Fruit fly (Drosophila melanogaster) whole organism, wandering third instar larva: ENCODE measurements around the gene RabX4.

ENCODE experiments used
- Abd-B ChIP-seq: fragments of >200 bp; optimal IDR thresholded peaks from 2 replicates; lab custom pipeline; 2017; ENCODE audit warnings: missing biosample characterization, missing genetic modification characterization
- CG32264 ChIP-seq: fragments of 200-800 bp; sonication (Bioruptor generic); optimal IDR thresholded peaks from 2 replicates; lab custom pipeline; 2016; ENCODE audit warnings: missing biosample characterization, missing genetic modification characterization
- CG9705 ChIP-seq: fragments of 200-800 bp; sonication (Bioruptor generic); optimal IDR thresholded peaks from 2 replicates; lab custom pipeline; 2018; ENCODE audit warnings: missing biosample characterization, mild to moderate bottlenecking, missing genetic modification characterization
- CrebA ChIP-seq: fragments of 200-800 bp; sonication (Bioruptor generic); optimal IDR thresholded peaks from 2 replicates; lab custom pipeline; 2016; ENCODE audit warnings: missing biosample characterization, mild to moderate bottlenecking, missing genetic modification characterization, borderline replicate concordance
- Dif ChIP-seq: fragments of 200-275, 200-300 bp; sonication (Bioruptor generic); optimal IDR thresholded peaks from 2 replicates; lab custom pipeline; 2018; ENCODE audit warnings: missing biosample characterization, missing genetic modification characterization; ENCODE audit not compliant: partially characterized antibody
- GATAd ChIP-seq: sonication (Bioruptor generic); optimal IDR thresholded peaks from 2 replicates; lab custom pipeline; 2016; ENCODE audit warnings: missing biosample characterization, missing genetic modification characterization
- HLH106 ChIP-seq: fragments of 200-800 bp; optimal IDR thresholded peaks from 3 replicates; lab custom pipeline; 2019; ENCODE audit warnings: missing biosample characterization, mild to moderate bottlenecking, missing genetic modification characterization, moderate library complexity
- Hnf4 ChIP-seq: fragments of 200-800 bp; sonication (Bioruptor generic); optimal IDR thresholded peaks from 2 replicates; lab custom pipeline; 2016; ENCODE audit warnings: missing biosample characterization, mild to moderate bottlenecking, missing genetic modification characterization
- Hr83 ChIP-seq: fragments of 200-300 bp; sonication (Bioruptor generic); optimal IDR thresholded peaks from 2 replicates; lab custom pipeline; 2016; ENCODE audit warnings: missing biosample characterization, mild to moderate bottlenecking, missing genetic modification characterization, moderate library complexity; ENCODE audit not compliant: poor library complexity, severe bottlenecking
- Jra ChIP-seq: sonication (Bioruptor generic); optimal IDR thresholded peaks from 2 replicates; lab custom pipeline; 2016; ENCODE audit warnings: missing biosample characterization, missing genetic modification characterization
- Mio ChIP-seq: sonication (Bioruptor generic); optimal IDR thresholded peaks from 2 replicates; lab custom pipeline; 2016; ENCODE audit warnings: missing biosample characterization, missing genetic modification characterization
- Myc ChIP-seq: fragments of >200 bp; optimal IDR thresholded peaks from 2 replicates; lab custom pipeline; 2017
- N ChIP-seq: fragments of >200 bp; optimal IDR thresholded peaks from 2 replicates; lab custom pipeline; 2018; ENCODE audit warnings: missing biosample characterization, missing external identifiers, missing genetic modification characterization
- OdsH ChIP-seq: fragments of 200-800 bp; sonication (Bioruptor generic); optimal IDR thresholded peaks from 2 replicates; lab custom pipeline; 2016; ENCODE audit warnings: missing biosample characterization, mild to moderate bottlenecking, missing genetic modification characterization
- Rel ChIP-seq, 2 experiments: fragments of 200-800 bp; sonication (Bioruptor generic) in 1 of 2; optimal IDR thresholded peaks; 2 replicates in 1 of 2; 3 replicates in 1 of 2; lab custom pipeline; 2016 to 2019; ENCODE audit warnings: mild to moderate bottlenecking in 2 of 2, missing biosample characterization in 2 of 2, missing genetic modification characterization in 2 of 2, moderate library complexity in 1 of 2
- Sp1 ChIP-seq: fragments of 200-800 bp; sonication (Bioruptor generic); optimal IDR thresholded peaks from 3 replicates; lab custom pipeline; 2019; ENCODE audit warnings: missing biosample characterization, mild to moderate bottlenecking, missing genetic modification characterization, moderate library complexity
- br ChIP-seq: fragments of 200-800 bp; sonication (Bioruptor generic); optimal IDR thresholded peaks from 2 replicates; lab custom pipeline; 2016; ENCODE audit warnings: missing biosample characterization, missing genetic modification characterization
- dmrt93B ChIP-seq: fragments of 200-800 bp; sonication (Bioruptor generic); optimal IDR thresholded peaks from 2 replicates; lab custom pipeline; 2018; ENCODE audit warnings: missing biosample characterization, mild to moderate bottlenecking, missing genetic modification characterization
- dsf ChIP-seq: sonication (Bioruptor generic); optimal IDR thresholded peaks from 2 replicates; lab custom pipeline; 2016; ENCODE audit warnings: missing biosample characterization, missing genetic modification characterization, borderline replicate concordance
- ey ChIP-seq: fragments of 200-800 bp; sonication (Bioruptor generic); optimal IDR thresholded peaks from 2 replicates; lab custom pipeline; 2016; ENCODE audit warnings: missing biosample characterization, missing genetic modification characterization
- foxo ChIP-seq, 2 experiments: fragments of 200-800 bp; sonication (Bioruptor generic); optimal IDR thresholded peaks; 2 replicates in 1 of 2; 3 replicates in 1 of 2; lab custom pipeline; 2016 to 2017; ENCODE audit warnings: missing biosample characterization in 2 of 2, missing genetic modification characterization in 2 of 2
- fru ChIP-seq: fragments of 200-800 bp; sonication (Bioruptor generic); optimal IDR thresholded peaks from 3 replicates; lab custom pipeline; 2016; ENCODE audit warnings: missing biosample characterization, mild to moderate bottlenecking, missing genetic modification characterization
- h ChIP-seq: fragments of 200-800 bp; sonication (Bioruptor generic); optimal IDR thresholded peaks from 3 replicates; lab custom pipeline; 2016; ENCODE audit warnings: missing biosample characterization, mild to moderate bottlenecking, missing genetic modification characterization
- jim ChIP-seq: fragments of 175-275, 200-325 bp; sonication (Bioruptor generic); optimal IDR thresholded peaks from 2 replicates; lab custom pipeline; 2016; ENCODE audit warnings: missing biosample characterization, mild to moderate bottlenecking, missing genetic modification characterization
- lola ChIP-seq: fragments of >200 bp; optimal IDR thresholded peaks from 2 replicates; lab custom pipeline; 2017; ENCODE audit warnings: missing biosample characterization, missing genetic modification characterization
- pan ChIP-seq: fragments of >200 bp; optimal IDR thresholded peaks from 2 replicates; lab custom pipeline; 2017
- psq ChIP-seq: fragments of 200-800 bp; sonication (Bioruptor generic); optimal IDR thresholded peaks from 3 replicates; lab custom pipeline; 2017; ENCODE audit warnings: missing biosample characterization, mild to moderate bottlenecking, missing genetic modification characterization, moderate library complexity
- rgr ChIP-seq: fragments of 200-800 bp; sonication (Bioruptor generic); optimal IDR thresholded peaks from 3 replicates; lab custom pipeline; 2016; ENCODE audit warnings: missing biosample characterization, mild to moderate bottlenecking, missing genetic modification characterization
- sage ChIP-seq: fragments of 200-800 bp; sonication (Bioruptor generic); optimal IDR thresholded peaks from 2 replicates; lab custom pipeline; 2016; ENCODE audit warnings: missing biosample characterization, mild to moderate bottlenecking, missing genetic modification characterization
- sv ChIP-seq: fragments of 200-800 bp; sonication (Bioruptor generic); optimal IDR thresholded peaks from 3 replicates; lab custom pipeline; 2016; ENCODE audit warnings: missing biosample characterization, missing genetic modification characterization
- usp ChIP-seq: fragments of >200 bp; optimal IDR thresholded peaks from 2 replicates; lab custom pipeline; 2017; ENCODE audit warnings: missing biosample characterization, missing genetic modification characterization
- woc ChIP-seq: sonication (Bioruptor generic); optimal IDR thresholded peaks from 2 replicates; lab custom pipeline; 2016; ENCODE audit warnings: missing biosample characterization, mild to moderate bottlenecking, missing genetic modification characterization

RabX4 gene

DNA sequence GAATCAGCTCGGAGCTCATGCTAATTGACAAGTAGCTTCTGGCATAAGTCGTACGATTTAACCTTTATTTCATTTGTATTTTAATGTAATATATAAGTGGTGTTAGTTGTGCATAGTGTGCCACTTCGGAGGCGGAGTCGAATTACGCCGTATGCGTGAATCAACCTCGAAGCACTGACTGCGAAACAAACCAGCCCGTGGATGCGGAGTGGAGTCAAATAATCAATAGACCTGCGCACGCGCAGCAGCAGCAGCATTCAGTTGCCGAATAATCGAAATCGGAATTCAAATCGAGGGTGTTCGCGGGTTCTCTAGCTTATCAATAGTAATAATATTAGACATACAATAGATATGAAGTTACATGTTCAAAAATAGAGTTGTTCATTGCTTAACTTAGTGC, at the start of gene RabX4:
Gene RabX4, minus strand, starts transcription at position 176 of the 400 bp plus-strand sequence.
- TF ChIP-seq CG32264 (GFP tag; lab: Kevin White, UChicago) (no peak), dsf (GFP tag; lab: Kevin White, UChicago) (no peak), Hnf4 (GFP tag; lab: Kevin White, UChicago) (no peak), Mio (GFP tag; lab: Kevin White, UChicago) (no peak), Jra (GFP tag; lab: Kevin White, UChicago) (no peak), sage (no peak), lola (GFP tag; lab: Kevin White, UChicago) (no peak), dmrt93B (GFP tag; lab: Kevin White, UChicago) (no peak), CrebA (no peak), HLH106 (no peak), rgr (GFP tag; lab: Kevin White, UChicago) (no peak), pan (lab: Kevin White, UChicago) (no peak), Myc (lab: Kevin White, UChicago) (no peak), Sp1 (GFP tag; lab: Kevin White, UChicago) (no peak), woc (GFP tag; lab: Kevin White, UChicago) (no peak)

DNA sequence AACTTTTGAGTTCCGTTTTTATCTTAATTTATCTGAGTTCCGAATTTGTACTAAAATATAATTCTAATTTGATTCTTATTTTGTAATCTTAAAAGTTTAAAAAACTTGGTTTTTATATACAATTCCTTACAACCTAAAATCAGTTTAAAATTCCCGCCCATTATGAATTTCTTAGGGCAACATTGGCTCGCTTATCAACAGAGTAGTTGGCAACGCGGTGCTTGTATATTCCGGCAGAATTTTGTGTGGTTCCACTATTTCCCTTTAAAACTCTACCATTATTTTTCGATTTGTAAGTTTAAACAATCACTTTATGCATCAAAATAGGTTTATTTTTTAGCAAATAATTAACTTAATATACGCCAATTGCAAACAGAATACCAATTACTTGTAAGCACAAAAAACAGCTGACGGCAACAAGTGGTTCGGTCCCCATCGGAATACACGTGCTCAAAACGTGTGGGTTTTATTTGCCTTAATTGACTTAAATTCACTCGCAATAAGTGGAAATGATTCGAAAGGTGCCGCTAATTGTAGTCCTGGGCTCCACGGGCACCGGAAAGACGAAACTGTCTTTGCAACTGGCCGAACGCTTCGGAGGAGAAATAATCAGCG, 48.7 kb upstream of the RabX4 start, which contains the start of the genes CG11089 and CG31381:
Gene CG11089, plus strand, starts transcription at position 203 of the 615 bp plus-strand sequence.
Gene CG31381, plus strand, starts transcription at position 203 of the 615 bp plus-strand sequence.
- no peak for TF ChIP-seq Hnf4 (GFP tag; lab: Kevin White, UChicago)
- no peak for TF ChIP-seq Jra (GFP tag; lab: Kevin White, UChicago)
- TF ChIP-seq Hr83, result no peak
- no peak for TF ChIP-seq br (GFP tag; lab: Kevin White, UChicago)
- no peak for TF ChIP-seq GATAd (GFP tag; lab: Kevin White, UChicago)
- no peak for TF ChIP-seq ey (GFP tag; lab: Kevin White, UChicago)
- TF ChIP-seq Myc (lab: Kevin White, UChicago), result peak; percentile 54
- TF ChIP-seq CrebA, result no peak
- TF ChIP-seq h (GFP tag; lab: Kevin White, UChicago), result no peak
- TF ChIP-seq Mio (GFP tag; lab: Kevin White, UChicago), result no peak
- no peak for TF ChIP-seq pan (lab: Kevin White, UChicago)
- TF ChIP-seq Rel (GFP tag; optimal IDR thresholded peaks at IDR 0.05; lab: Kevin White, UChicago), result no peak
- TF ChIP-seq Rel (tag; optimal IDR thresholded peaks at IDR 0.05; lab: Kevin White, UChicago), result peak; percentile 99

DNA sequence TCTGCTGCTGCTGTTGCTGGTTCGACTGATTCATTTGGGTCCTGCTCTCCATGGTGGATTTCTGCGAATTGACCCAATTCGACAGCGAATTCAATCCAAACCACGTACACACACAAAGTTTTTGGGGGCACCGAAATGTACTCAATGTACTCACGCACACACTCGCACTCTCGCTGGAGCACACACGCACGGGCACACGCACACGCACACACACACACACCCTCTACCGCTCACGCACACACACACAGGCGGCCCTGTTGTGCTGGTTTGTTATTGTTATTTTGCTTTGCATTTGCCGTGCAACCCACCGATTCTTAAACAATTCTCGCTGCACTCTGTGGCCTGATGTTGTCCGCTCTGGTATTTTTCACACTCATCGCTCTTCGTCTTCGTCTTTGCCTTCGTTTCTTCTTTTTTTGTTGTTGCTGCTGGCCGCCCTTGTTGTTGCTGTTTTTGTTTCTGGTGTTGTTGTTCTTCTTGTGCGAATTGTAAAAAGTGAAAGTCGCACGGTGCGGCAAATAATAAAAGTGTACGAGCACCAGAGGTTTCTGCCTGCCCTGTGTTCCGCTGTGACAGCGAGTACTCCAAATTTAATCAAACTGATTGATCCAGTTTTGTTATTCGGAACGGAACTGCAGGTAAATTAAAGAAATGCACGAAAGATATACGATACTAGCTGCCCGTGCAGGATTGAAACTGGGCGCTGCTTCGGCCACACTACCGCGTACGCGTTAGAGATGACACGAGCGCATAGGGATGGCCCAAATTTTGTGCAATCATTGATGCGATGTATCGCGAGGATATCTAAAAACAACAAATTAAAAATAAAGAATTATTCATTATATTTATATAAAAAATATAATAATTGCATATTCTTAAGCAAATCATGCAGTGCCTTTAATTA, 48.0 kb upstream of the RabX4 start, which contains the start of gene CG3744:
Gene CG3744, minus strand, starts transcription at position 716 of the 904 bp plus-strand sequence.
- TF ChIP-seq dmrt93B (GFP tag; lab: Kevin White, UChicago) (peak; percentile 78), Dif (GFP tag; lab: Kevin White, UChicago) (no peak), Abd-B (GFP tag; lab: Kevin White, UChicago) (no peak), jim (GFP tag; lab: Kevin White, UChicago) (peak; percentile 54), GATAd (GFP tag; lab: Kevin White, UChicago) (peak; percentile 53), Hr83 (peak; percentile 96), h (GFP tag; lab: Kevin White, UChicago) (peak; percentile 78), Sp1 (GFP tag; lab: Kevin White, UChicago) (peak; percentile 81), Jra (GFP tag; lab: Kevin White, UChicago) (no peak), rgr (GFP tag; lab: Kevin White, UChicago) (peak; percentile 81), OdsH (peak; percentile 61), CG9705 (GFP tag; lab: Kevin White, UChicago) (peak; percentile 84), usp (GFP tag; lab: Kevin White, UChicago) (no peak), ey (GFP tag; lab: Kevin White, UChicago) (peak; percentile 68), fru (peak; percentile 59), HLH106 (peak; percentile 90), woc (GFP tag; lab: Kevin White, UChicago) (peak; percentile 88), sage (no peak), foxo (GFP tag; optimal IDR thresholded peaks at IDR 0.05; lab: Kevin White, UChicago) (peak in 1 of 2 experiments; percentile 87), sv (GFP tag; lab: Kevin White, UChicago) (peak; percentile 86), N (GFP tag; lab: Kevin White, UChicago) (peak; percentile 70), Hnf4 (GFP tag; lab: Kevin White, UChicago) (no peak), Rel (GFP tag; optimal IDR thresholded peaks at IDR 0.05; lab: Kevin White, UChicago) (no peak), Rel (tag; optimal IDR thresholded peaks at IDR 0.05; lab: Kevin White, UChicago) (no peak), br (GFP tag; lab: Kevin White, UChicago) (peak; percentile 57), psq (GFP tag; lab: Kevin White, UChicago) (peak; percentile 72)
